Fruit fly (Drosophila melanogaster) whole organism, wandering third instar larva: ENCODE measurements around the gene CG10513.

ENCODE experiments used
- Hnf4 ChIP-seq: fragments of 200-800 bp; sonication (Bioruptor generic); optimal IDR thresholded peaks from 2 replicates; lab custom pipeline; 2016; ENCODE audit warnings: missing biosample characterization, mild to moderate bottlenecking, missing genetic modification characterization
- Hr78 ChIP-seq: fragments of >200 bp; optimal IDR thresholded peaks from 2 replicates; lab custom pipeline; 2017; ENCODE audit warnings: missing biosample characterization, missing genetic modification characterization
- Hr83 ChIP-seq: fragments of 200-300 bp; sonication (Bioruptor generic); optimal IDR thresholded peaks from 2 replicates; lab custom pipeline; 2016; ENCODE audit warnings: missing biosample characterization, mild to moderate bottlenecking, missing genetic modification characterization, moderate library complexity; ENCODE audit not compliant: poor library complexity, severe bottlenecking
- Myc ChIP-seq: fragments of >200 bp; optimal IDR thresholded peaks from 2 replicates; lab custom pipeline; 2017
- OdsH ChIP-seq: fragments of 200-800 bp; sonication (Bioruptor generic); optimal IDR thresholded peaks from 2 replicates; lab custom pipeline; 2016; ENCODE audit warnings: missing biosample characterization, mild to moderate bottlenecking, missing genetic modification characterization
- br ChIP-seq: fragments of 200-800 bp; sonication (Bioruptor generic); optimal IDR thresholded peaks from 2 replicates; lab custom pipeline; 2016; ENCODE audit warnings: missing biosample characterization, missing genetic modification characterization
- dsf ChIP-seq: sonication (Bioruptor generic); optimal IDR thresholded peaks from 2 replicates; lab custom pipeline; 2016; ENCODE audit warnings: missing biosample characterization, missing genetic modification characterization, borderline replicate concordance
- fru ChIP-seq: fragments of 200-800 bp; sonication (Bioruptor generic); optimal IDR thresholded peaks from 3 replicates; lab custom pipeline; 2016; ENCODE audit warnings: missing biosample characterization, mild to moderate bottlenecking, missing genetic modification characterization
- h ChIP-seq: fragments of 200-800 bp; sonication (Bioruptor generic); optimal IDR thresholded peaks from 3 replicates; lab custom pipeline; 2016; ENCODE audit warnings: missing biosample characterization, mild to moderate bottlenecking, missing genetic modification characterization
- pan ChIP-seq: fragments of >200 bp; optimal IDR thresholded peaks from 2 replicates; lab custom pipeline; 2017
- psq ChIP-seq: fragments of 200-800 bp; sonication (Bioruptor generic); optimal IDR thresholded peaks from 3 replicates; lab custom pipeline; 2017; ENCODE audit warnings: missing biosample characterization, mild to moderate bottlenecking, missing genetic modification characterization, moderate library complexity
- usp ChIP-seq: fragments of >200 bp; optimal IDR thresholded peaks from 2 replicates; lab custom pipeline; 2017; ENCODE audit warnings: missing biosample characterization, missing genetic modification characterization

DNA sequence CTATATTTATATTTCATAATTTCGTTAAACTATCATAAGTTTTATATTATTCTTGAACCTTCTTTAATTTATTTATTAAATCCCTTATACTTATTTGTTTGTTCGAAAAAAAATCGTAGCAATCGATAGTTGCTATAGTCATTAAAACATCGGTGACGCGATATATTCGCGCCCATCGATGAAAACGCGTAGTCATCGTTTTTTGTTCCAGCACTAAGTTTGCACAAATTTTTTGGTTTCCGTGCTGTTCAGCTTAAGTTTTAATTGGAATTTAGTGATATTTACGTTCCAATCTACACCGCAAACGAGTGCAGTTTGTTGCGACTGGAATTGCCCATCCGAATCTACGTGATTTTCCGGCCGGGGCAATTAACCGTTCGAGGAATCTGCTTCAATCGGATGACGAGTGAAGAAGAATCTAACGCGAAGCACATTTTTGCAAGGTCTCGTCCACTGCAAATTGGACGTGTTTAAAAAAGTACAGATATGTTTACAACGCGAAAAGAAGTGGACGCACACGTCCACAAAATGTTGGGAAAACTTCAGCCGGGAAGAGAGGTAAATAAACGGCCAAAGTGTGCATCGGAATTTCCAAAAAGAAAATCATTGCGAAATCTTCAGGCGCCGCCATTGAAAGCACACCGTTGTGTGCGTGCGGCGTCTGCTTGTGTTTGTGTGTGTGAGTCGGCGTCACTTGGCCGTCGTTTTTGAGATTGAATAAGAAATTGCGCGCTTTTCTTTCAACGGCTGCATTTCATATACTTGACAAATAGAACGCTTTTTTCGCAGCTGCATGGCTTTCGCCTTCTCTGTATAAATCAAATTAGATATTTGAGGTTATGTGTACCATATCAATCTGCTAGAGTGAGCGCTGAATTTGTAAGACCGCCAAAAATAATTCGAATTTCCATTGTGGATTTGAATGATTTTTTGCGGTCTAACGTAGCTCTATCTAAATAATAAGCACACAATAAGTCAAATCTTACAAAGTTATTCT, 27.6 kb downstream of the CG10513 start, which contains the start of gene Nup358:
- TF ChIP-seq psq (GFP tag; lab: Kevin White, UChicago) (no peak), Hr83 (GFP tag; lab: Kevin White, UChicago) (no peak), Myc (lab: Kevin White, UChicago) (no peak), usp (GFP tag; lab: Kevin White, UChicago) (no peak), fru (GFP tag; lab: Kevin White, UChicago) (no peak), br (GFP tag; lab: Kevin White, UChicago) (no peak), Hr78 (no peak), pan (no peak), dsf (no peak), Hnf4 (no peak), OdsH (GFP tag; lab: Kevin White, UChicago) (no peak), h (no peak)
